Worm (Caenorhabditis elegans): ENCODE results near the gene nhr-270.

DNA sequence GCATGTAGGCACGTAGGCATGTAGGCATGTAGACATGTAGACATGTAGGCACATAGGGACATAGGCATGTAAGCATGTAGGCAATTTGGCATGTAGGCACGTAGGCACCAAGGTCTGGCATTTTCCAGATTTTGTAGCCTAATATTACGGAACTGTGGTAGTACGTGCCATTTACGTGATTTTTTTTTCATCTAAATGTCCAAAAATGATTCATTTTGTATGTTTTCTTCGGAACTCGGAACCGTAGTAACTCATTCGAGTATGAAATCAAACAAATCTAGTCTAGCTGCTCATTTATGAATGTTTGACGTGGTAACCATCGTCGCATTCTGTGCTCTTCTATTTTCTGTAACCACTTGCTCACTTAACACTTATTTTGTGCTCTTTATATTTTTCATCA lies 26.2 kb downstream of the nhr-270 start, which contains the start of gene srbc-59:
- no peak for TF ChIP-seq nhr-25 (tag; optimal IDR thresholded peaks at IDR 0.05)
- no peak for TF ChIP-seq ztf-11 (tag; optimal IDR thresholded peaks at IDR 0.05)
- TF ChIP-seq snpc-4 (tag; optimal IDR thresholded peaks at IDR 0.05) = no peak
- TF ChIP-seq sea-2 (GFP tag; optimal IDR thresholded peaks at IDR 0.05) = no peak
- no peak for TF ChIP-seq nfya-1 (tag; optimal IDR thresholded peaks at IDR 0.05; ENCODE audit: insufficient read depth)
- TF ChIP-seq pqm-1 (tag; optimal IDR thresholded peaks at IDR 0.05) = no peak
- TF ChIP-seq ZK546.5 (tag; optimal IDR thresholded peaks at IDR 0.05) = no peak
- TF ChIP-seq mdl-1 (tag; optimal IDR thresholded peaks at IDR 0.05) = no peak
